Worm (Caenorhabditis elegans) whole organism, L4/young adult: ENCODE measurements around the gene T08A9.13.

ENCODE experiments used
- W03F9.2 ChIP-seq: fragments of 150-350 bp; optimal IDR thresholded peaks from 2 replicates; lab custom pipeline; 2014; ENCODE audit warnings: missing biosample characterization, missing genetic modification characterization
- dao-5 ChIP-seq: sonication (generic microtip); optimal IDR thresholded peaks from 2 replicates; lab custom pipeline; 2016; ENCODE audit warnings: missing genotype, missing genetic modification characterization, moderate library complexity, missing compliant biosample characterization
- him-1 ChIP-seq: sonication (generic microtip); optimal IDR thresholded peaks from 2 replicates; lab custom pipeline; 2016; ENCODE audit warnings: missing genotype, missing genetic modification reagents, missing genetic modification characterization, missing compliant biosample characterization

DNA sequence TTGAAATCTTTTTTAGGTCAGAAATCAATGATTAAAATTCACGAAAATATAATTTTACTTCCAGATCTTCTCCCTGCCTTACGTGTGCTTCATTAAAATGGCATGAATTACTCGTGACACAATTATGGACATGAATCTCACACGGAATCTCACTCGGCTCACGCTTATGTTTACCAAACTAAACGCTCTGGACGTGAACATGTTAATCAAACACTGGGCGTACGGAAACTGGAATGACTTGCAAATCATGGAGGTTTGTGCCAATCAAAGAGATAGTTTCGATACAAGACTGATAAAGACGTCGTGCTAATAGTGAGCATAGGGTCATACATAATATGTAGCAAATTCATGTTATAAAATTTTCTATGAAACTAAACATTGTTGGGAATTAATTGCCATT, 7.7 kb downstream of the T08A9.13 start:
- TF ChIP-seq W03F9.2, result no peak
- TF ChIP-seq dao-5, result no peak
- no peak for TF ChIP-seq him-1
